Worm (Caenorhabditis elegans): ENCODE data around the gene str-221.
A peak's percentile ranks its signal among the peaks of the same experiment; 100 is the strongest.

Gene str-221

DNA sequence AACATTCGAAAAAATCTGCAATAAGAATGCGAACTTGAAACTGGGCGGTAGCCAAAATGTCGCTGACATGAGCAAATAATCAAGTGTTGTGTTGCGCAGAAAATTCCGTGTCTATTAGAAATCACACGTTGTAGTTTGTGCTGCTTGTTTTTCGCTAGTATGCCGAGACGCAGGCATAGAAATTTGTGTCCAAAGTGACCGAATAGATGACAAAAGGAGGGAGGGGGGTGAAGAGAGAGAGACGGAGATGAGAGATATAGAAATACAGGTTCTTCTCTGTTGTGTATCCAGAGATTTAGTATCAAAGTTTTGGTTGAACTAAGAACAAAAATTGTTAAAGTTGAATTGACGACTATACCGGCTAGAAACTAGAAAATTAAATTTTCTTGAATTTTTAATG is 12.8 kb upstream of the str-221 start (continued):
- no peak for TF ChIP-seq dmd-4 (tag; optimal IDR thresholded peaks at IDR 0.05)
- TF ChIP-seq lin-11 (tag; optimal IDR thresholded peaks at IDR 0.05): no peak
- TF ChIP-seq nhr-237 (tag; optimal IDR thresholded peaks at IDR 0.05): no peak
- TF ChIP-seq C34F6.9 (tag; optimal IDR thresholded peaks at IDR 0.05): no peak
- TF ChIP-seq blmp-1 (tag; optimal IDR thresholded peaks at IDR 0.05; ENCODE audit: insufficient read depth): no peak
- TF ChIP-seq snpc-4 (tag; optimal IDR thresholded peaks at IDR 0.05): no peak
- TF ChIP-seq nhr-12 (tag; optimal IDR thresholded peaks at IDR 0.05): no peak
- TF ChIP-seq unc-62 (GFP tag; optimal IDR thresholded peaks at IDR 0.05): no peak
- no peak for TF ChIP-seq mab-5 (tag; optimal IDR thresholded peaks at IDR 0.05)
- TF ChIP-seq elt-1 (tag; optimal IDR thresholded peaks at IDR 0.05): no peak

DNA sequence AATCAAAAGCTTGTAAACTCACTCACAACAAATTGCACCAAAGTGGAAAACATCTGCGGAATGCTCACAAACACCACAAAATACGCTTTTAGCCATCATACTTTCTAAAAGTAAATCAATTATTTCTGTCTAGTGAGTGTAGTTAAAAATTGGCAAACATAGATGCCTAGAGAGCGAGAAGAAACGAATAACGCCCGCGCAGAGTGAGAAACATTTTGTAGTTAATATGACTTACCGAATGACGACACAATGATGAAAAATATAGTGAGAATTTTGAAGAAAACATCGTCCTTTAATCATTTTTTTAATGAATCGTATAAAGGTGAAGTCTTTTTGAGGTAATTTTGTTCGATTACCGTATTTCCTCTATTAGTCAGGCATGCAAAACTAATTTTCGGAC is 10.8 kb upstream of the str-221 start, which contains the start of gene nhr-238:
TSS of gene nhr-238 (minus strand) at position 104 of the 400 bp plus-strand sequence.
- TF ChIP-seq skn-1 (tag; optimal IDR thresholded peaks at IDR 0.05) (no peak), F13H6.1 (tag; optimal IDR thresholded peaks at IDR 0.05) (no peak), unc-55 (GFP tag; optimal IDR thresholded peaks at IDR 0.05) (no peak), nhr-77 (tag; optimal IDR thresholded peaks at IDR 0.05) (peak; percentile 84), ztf-11 (tag; optimal IDR thresholded peaks at IDR 0.05) (no peak), lsy-2 (tag; optimal IDR thresholded peaks at IDR 0.05) (no peak), nhr-129 (tag; optimal IDR thresholded peaks at IDR 0.05) (peak; percentile 93), sem-4 (tag; optimal IDR thresholded peaks at IDR 0.05) (no peak), ztf-4 (tag; optimal IDR thresholded peaks at IDR 0.05) (no peak), sma-3 (GFP tag; optimal IDR thresholded peaks at IDR 0.05) (no peak), mab-5 (tag; optimal IDR thresholded peaks at IDR 0.05) (no peak), R02D3.7 (tag; optimal IDR thresholded peaks at IDR 0.05) (no peak), fos-1 (tag; optimal IDR thresholded peaks at IDR 0.05) (no peak)

DNA sequence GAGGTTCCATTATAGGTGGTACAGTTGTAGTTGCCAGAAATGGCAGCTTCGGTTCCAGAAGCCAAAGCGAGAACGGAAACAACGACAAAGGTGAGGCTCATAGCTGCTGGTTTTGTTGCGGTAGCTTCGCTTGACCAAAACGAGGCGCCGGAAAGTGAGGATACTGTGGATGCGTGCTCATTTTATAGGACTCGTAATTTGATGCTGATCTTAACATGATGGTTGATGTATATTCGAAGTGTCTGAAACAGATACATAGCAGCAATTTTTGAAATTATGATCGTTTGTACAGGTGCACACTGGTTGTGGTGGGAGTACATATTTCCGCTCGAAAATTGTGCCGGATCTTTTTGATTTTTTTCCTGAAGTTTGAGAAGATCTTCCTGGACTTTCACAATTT is 9.0 kb upstream of the str-221 start, which contains the start of gene Y46H3D.8:
TSS of gene Y46H3D.8 (minus strand) at position 101 of the 400 bp plus-strand sequence.
- TF ChIP-seq ztf-4 (tag; optimal IDR thresholded peaks at IDR 0.05) (no peak), unc-55 (GFP tag; optimal IDR thresholded peaks at IDR 0.05) (no peak), elt-1 (tag; optimal IDR thresholded peaks at IDR 0.05) (no peak), unc-62 (GFP tag; optimal IDR thresholded peaks at IDR 0.05) (no peak), mdl-1 (tag; optimal IDR thresholded peaks at IDR 0.05) (no peak), R02D3.7 (tag; optimal IDR thresholded peaks at IDR 0.05) (no peak), nhr-10 (tag; optimal IDR thresholded peaks at IDR 0.05) (no peak), nhr-6 (tag; optimal IDR thresholded peaks at IDR 0.05) (no peak), nhr-11 (tag; optimal IDR thresholded peaks at IDR 0.05) (no peak), nhr-77 (tag; optimal IDR thresholded peaks at IDR 0.05) (no peak), mbf-1 (tag; optimal IDR thresholded peaks at IDR 0.05) (no peak)

ce11 chrV:1631717-1632116 is 8.4 kb upstream of the str-221 start, which contains the start of gene irld-17:
Gene irld-17, plus strand, starts transcription at chrV:1632017.
- no peak for TF ChIP-seq nhr-25 (tag; optimal IDR thresholded peaks at IDR 0.05)
- no peak for TF ChIP-seq Y55F3AM.14 (GFP tag; optimal IDR thresholded peaks at IDR 0.05)
- no peak for TF ChIP-seq ztf-1 (GFP tag; conservative IDR thresholded peaks at IDR 0.05)
- TF ChIP-seq nhr-10 (tag; optimal IDR thresholded peaks at IDR 0.05): no peak
- TF ChIP-seq aly-2 (tag; optimal IDR thresholded peaks at IDR 0.05): no peak
- no peak for TF ChIP-seq lin-39 (tag; optimal IDR thresholded peaks at IDR 0.05)
- TF ChIP-seq nhr-11 (tag; optimal IDR thresholded peaks at IDR 0.05): no peak
- TF ChIP-seq nhr-23 (tag; optimal IDR thresholded peaks at IDR 0.05): no peak
- no peak for TF ChIP-seq ZK546.5 (tag; optimal IDR thresholded peaks at IDR 0.05)
- no peak for TF ChIP-seq nhr-77 (tag; optimal IDR thresholded peaks at IDR 0.05)
- TF ChIP-seq lsy-2 (tag; optimal IDR thresholded peaks at IDR 0.05): no peak
- no peak for TF ChIP-seq snpc-4 (tag; optimal IDR thresholded peaks at IDR 0.05)
- no peak for TF ChIP-seq egl-27 (tag; optimal IDR thresholded peaks at IDR 0.05)
- no peak for TF ChIP-seq lin-13 (GFP tag; optimal IDR thresholded peaks at IDR 0.05)
- TF ChIP-seq unc-62 (GFP tag; optimal IDR thresholded peaks at IDR 0.05): no peak

DNA sequence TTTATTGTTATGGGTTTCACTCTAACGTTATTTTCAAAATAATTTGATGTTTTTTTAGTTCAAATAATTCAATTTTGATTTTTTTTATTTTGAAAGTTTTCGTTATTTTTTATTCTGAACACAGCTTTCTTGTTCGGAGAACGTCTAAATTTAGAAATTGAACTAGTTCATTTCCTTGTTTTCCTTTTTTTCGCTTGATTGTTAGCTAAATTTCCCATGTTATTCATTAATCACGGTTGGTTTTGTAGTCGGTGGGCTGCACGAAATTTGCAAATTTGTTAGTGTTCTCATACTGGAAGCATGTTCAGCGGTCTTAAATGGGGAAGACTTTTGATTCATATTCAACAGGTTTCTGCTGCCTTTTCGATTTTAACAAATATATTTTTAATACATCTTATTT is 4.2 kb upstream of the str-221 start, which contains the start of gene str-222:
TSS of gene str-222 (plus strand) at position 301 of the 400 bp plus-strand sequence.
- no peak for TF ChIP-seq elt-3 (tag; optimal IDR thresholded peaks at IDR 0.05)
- no peak for TF ChIP-seq sma-9 (GFP tag; optimal IDR thresholded peaks at IDR 0.05)
- no peak for TF ChIP-seq sma-9 (tag; optimal IDR thresholded peaks at IDR 0.05)
- TF ChIP-seq F13H6.1 (tag; optimal IDR thresholded peaks at IDR 0.05): no peak
- no peak for TF ChIP-seq nhr-77 (tag; optimal IDR thresholded peaks at IDR 0.05)
- TF ChIP-seq ZK546.5 (tag; optimal IDR thresholded peaks at IDR 0.05): no peak
- TF ChIP-seq alr-1 (tag; optimal IDR thresholded peaks at IDR 0.05): no peak
- TF ChIP-seq ceh-82 (tag; optimal IDR thresholded peaks at IDR 0.05): no peak
- TF ChIP-seq R02D3.7 (tag; optimal IDR thresholded peaks at IDR 0.05): no peak
- no peak for TF ChIP-seq ama-1 (optimal IDR thresholded peaks at IDR 0.05)
- no peak for TF ChIP-seq crh-2 (tag; optimal IDR thresholded peaks at IDR 0.05)
- TF ChIP-seq unc-39 (tag; optimal IDR thresholded peaks at IDR 0.05): no peak
- no peak for TF ChIP-seq elt-1 (tag; optimal IDR thresholded peaks at IDR 0.05)

Data from whole organism, L2 larva.